Worm (Caenorhabditis elegans) whole organism, young adult: Measurements from ENCODE around the gene F40G12.9.

Experiments
- ama-1 ChIP-seq, 3 experiments: fragments of 150-350 bp in 1 of 3; sonication (generic microtip) in 2 of 3; optimal IDR thresholded peaks; 2 replicates each; lab custom pipeline; 2014 to 2018; ENCODE audit warnings: missing biosample characterization in 2 of 3, missing genetic modification characterization in 2 of 3, missing genetic modification reagents in 2 of 3
- cebp-1 ChIP-seq, 2 experiments: fragments of 200-800 bp in 1 of 2; sonication (Bioruptor generic) in 1 of 2; sonication (generic microtip) in 1 of 2; IDR thresholded peaks in 1 of 2; optimal IDR thresholded peaks in 1 of 2; 2 replicates each; pipeline versions ENCODE4 v1.3.6 to Lab custom; 2017 to 2022; ENCODE audit warnings: missing compliant biosample characterization in 2 of 2, missing genetic modification characterization in 2 of 2, mild to moderate bottlenecking in 1 of 2, missing genetic modification reagents in 1 of 2, moderate library complexity in 1 of 2
- chd-7 ChIP-seq: sonication (generic microtip); optimal IDR thresholded peaks from 2 replicates; lab custom pipeline; 2016; ENCODE audit warnings: mild to moderate bottlenecking, missing genetic modification characterization, moderate library complexity, missing compliant biosample characterization
- madf-6 ChIP-seq: fragments of 200-800 bp; sonication (Bioruptor generic); IDR thresholded peaks from 2 replicates; pipeline ENCODE4 v1.3.6; 2022; ENCODE audit warnings: missing genetic modification reagents, missing genetic modification characterization, missing compliant biosample characterization
- mes-4 ChIP-seq: sonication (generic microtip); optimal IDR thresholded peaks from 2 replicates; lab custom pipeline; 2016; ENCODE audit warnings: missing genotype, missing genetic modification characterization, missing compliant biosample characterization
- rpc-1 ChIP-seq, 2 experiments: fragments of 150-350 bp in 1 of 2; sonication (generic microtip) in 1 of 2; optimal IDR thresholded peaks; 2 replicates each; lab custom pipeline; 2014 to 2018; ENCODE audit warnings: missing biosample characterization in 1 of 2, missing genetic modification characterization in 1 of 2, missing genetic modification reagents in 1 of 2, missing genotype in 1 of 2
- snpc-3.4 ChIP-seq: sonication (generic microtip); optimal IDR thresholded peaks from 2 replicates; lab custom pipeline; 2017; ENCODE audit warnings: missing genetic modification characterization, mild to moderate bottlenecking, missing compliant biosample characterization, antibody characterized with exemption, moderate library complexity, missing genotype, missing genetic modification reagents
- sptf-2 ChIP-seq: fragments of 200-800 bp; sonication (Bioruptor generic); optimal IDR thresholded peaks from 2 replicates; lab custom pipeline; 2018; ENCODE audit warnings: mild to moderate bottlenecking, missing genetic modification characterization, missing compliant biosample characterization
- ztf-28 ChIP-seq: fragments of 200-800 bp; sonication (Bioruptor generic); IDR thresholded peaks from 2 replicates; pipeline ENCODE4 v1.3.6; 2022; ENCODE audit warnings: missing genetic modification reagents, missing genetic modification characterization, missing compliant biosample characterization

ce11 chrV:14248025-14248424 is 34.4 kb upstream of the F40G12.9 start, which contains the start of gene K02E11.4:
- no peak for TF ChIP-seq ama-1 (optimal IDR thresholded peaks at IDR 0.05; lab: Kevin White, UChicago)
- TF ChIP-seq ama-1 (GFP tag; optimal IDR thresholded peaks at IDR 0.05; lab: Kevin White, UChicago): no peak
- TF ChIP-seq sptf-2 (GFP tag; lab: Kevin White, UChicago): no peak
- no peak for TF ChIP-seq madf-6 (GFP tag; lab: Robert Waterston, UW)
- no peak for TF ChIP-seq rpc-1 (optimal IDR thresholded peaks at IDR 0.05; lab: Kevin White, UChicago)
- no peak for TF ChIP-seq rpc-1 (tag; optimal IDR thresholded peaks at IDR 0.05; lab: Kevin White, UChicago)
- TF ChIP-seq chd-7 (tag; lab: Kevin White, UChicago): no peak
- no peak for TF ChIP-seq ztf-28 (GFP tag; lab: Robert Waterston, UW)
- no peak for TF ChIP-seq snpc-3.4 (tag; lab: Kevin White, UChicago)
- TF ChIP-seq mes-4 (tag; lab: Kevin White, UChicago): no peak
- TF ChIP-seq cebp-1 (GFP tag; IDR thresholded peaks at IDR 0.05; lab: Robert Waterston, UW): no peak
- TF ChIP-seq cebp-1 (tag; optimal IDR thresholded peaks at IDR 0.05; lab: Kevin White, UChicago): no peak
